Worm (Caenorhabditis elegans) whole organism, L2 larva: Measurements from ENCODE around the gene flp-9.

Experiments
- C34F6.9 ChIP-seq: fragments of 150-350 bp; optimal IDR thresholded peaks from 2 replicates; lab custom pipeline; 2014; ENCODE audit warnings: missing biosample characterization, missing genetic modification characterization
- F13H6.1 ChIP-seq: sonication (generic microtip); optimal IDR thresholded peaks from 2 replicates; lab custom pipeline; 2016; ENCODE audit warnings: missing genetic modification characterization, missing compliant biosample characterization
- R02D3.7 ChIP-seq: fragments of 150-350 bp; optimal IDR thresholded peaks from 2 replicates; lab custom pipeline; 2014; ENCODE audit warnings: missing biosample characterization, missing genetic modification characterization
- Y55F3AM.14 ChIP-seq: fragments of 200-800 bp; sonication (Bioruptor generic); optimal IDR thresholded peaks from 2 replicates; lab custom pipeline; 2018; ENCODE audit warnings: mild to moderate bottlenecking, missing genetic modification characterization, missing compliant biosample characterization
- ZK546.5 ChIP-seq: sonication (generic microtip); optimal IDR thresholded peaks from 2 replicates; lab custom pipeline; 2017; ENCODE audit warnings: missing biosample characterization, missing genetic modification characterization
- alr-1 ChIP-seq: fragments of 150-350 bp; optimal IDR thresholded peaks from 2 replicates; lab custom pipeline; 2014; ENCODE audit warnings: missing biosample characterization, missing genetic modification characterization
- aly-2 ChIP-seq: fragments of 150-350 bp; optimal IDR thresholded peaks from 2 replicates; lab custom pipeline; 2014; ENCODE audit warnings: missing biosample characterization, missing genetic modification characterization
- ama-1 ChIP-seq: fragments of 150-350 bp; optimal IDR thresholded peaks from 2 replicates; lab custom pipeline; 2018; ENCODE audit warnings: inconsistent platforms
- blmp-1 ChIP-seq: sonication (generic microtip); optimal IDR thresholded peaks from 2 replicates; lab custom pipeline; 2017; ENCODE audit warnings: missing genetic modification characterization, mild to moderate bottlenecking, missing compliant biosample characterization, antibody characterized with exemption, moderate library complexity; ENCODE audit not compliant: insufficient read depth
- ceh-16 ChIP-seq: fragments of 150-350 bp; optimal IDR thresholded peaks from 2 replicates; lab custom pipeline; 2014; ENCODE audit warnings: missing biosample characterization, missing genetic modification characterization
- ceh-82 ChIP-seq: fragments of 150-350 bp; optimal IDR thresholded peaks from 2 replicates; lab custom pipeline; 2014; ENCODE audit warnings: missing biosample characterization, missing genetic modification characterization
- crh-2 ChIP-seq: sonication (generic microtip); optimal IDR thresholded peaks from 2 replicates; lab custom pipeline; 2017; ENCODE audit warnings: missing biosample characterization, missing genetic modification characterization
- dmd-4 ChIP-seq: sonication (generic microtip); optimal IDR thresholded peaks from 2 replicates; lab custom pipeline; 2017; ENCODE audit warnings: missing biosample characterization, missing genetic modification characterization
- egl-27 ChIP-seq: sonication (generic microtip); optimal IDR thresholded peaks from 3 replicates; lab custom pipeline; 2017; ENCODE audit warnings: missing biosample characterization, missing genetic modification reagents, missing genetic modification characterization
- elt-1 ChIP-seq: fragments of 150-350 bp; optimal IDR thresholded peaks from 2 replicates; lab custom pipeline; 2014; ENCODE audit warnings: missing biosample characterization, missing genetic modification characterization
- elt-3 ChIP-seq: sonication (generic microtip); optimal IDR thresholded peaks from 2 replicates; lab custom pipeline; 2017; ENCODE audit warnings: missing biosample characterization, missing genetic modification characterization
- fos-1 ChIP-seq: fragments of 150-350 bp; optimal IDR thresholded peaks from 2 replicates; lab custom pipeline; 2014; ENCODE audit warnings: missing biosample characterization, missing genetic modification characterization
- gmeb-1 ChIP-seq: fragments of 150-350 bp; optimal IDR thresholded peaks from 2 replicates; lab custom pipeline; 2014; ENCODE audit warnings: missing biosample characterization, missing genetic modification characterization
- lin-11 ChIP-seq: fragments of 150-350 bp; sonication (generic microtip); optimal IDR thresholded peaks from 2 replicates; lab custom pipeline; 2014; ENCODE audit warnings: missing biosample characterization, missing genetic modification characterization, inconsistent platforms, mixed read lengths
- lin-13 ChIP-seq: fragments of 150-350 bp; optimal IDR thresholded peaks from 2 replicates; lab custom pipeline; 2014; ENCODE audit warnings: missing biosample characterization, missing genetic modification reagents, missing genetic modification characterization
- lin-39 ChIP-seq: fragments of 150-350 bp; optimal IDR thresholded peaks from 2 replicates; lab custom pipeline; 2014; ENCODE audit warnings: missing biosample characterization, missing genetic modification reagents, missing genetic modification characterization
- lsy-2 ChIP-seq, 2 experiments: fragments of 150-350 bp in 1 of 2; sonication (generic microtip) in 1 of 2; optimal IDR thresholded peaks; 2 replicates each; lab custom pipeline; 2014 to 2017; ENCODE audit warnings: missing biosample characterization in 2 of 2, missing genetic modification characterization in 2 of 2
- mab-5 ChIP-seq: fragments of 150-350 bp; optimal IDR thresholded peaks from 2 replicates; lab custom pipeline; 2014; ENCODE audit warnings: missing biosample characterization, missing genetic modification characterization
- mbf-1 ChIP-seq: sonication (generic microtip); optimal IDR thresholded peaks from 2 replicates; lab custom pipeline; 2017; ENCODE audit warnings: missing biosample characterization, missing genetic modification characterization
- mdl-1 ChIP-seq, 2 experiments: fragments of 150-350 bp in 1 of 2; sonication (generic microtip) in 1 of 2; optimal IDR thresholded peaks; 2 replicates each; lab custom pipeline; 2017; ENCODE audit warnings: missing biosample characterization in 2 of 2, missing genetic modification characterization in 2 of 2
- nhr-10 ChIP-seq: sonication (generic microtip); optimal IDR thresholded peaks from 2 replicates; lab custom pipeline; 2017; ENCODE audit warnings: missing biosample characterization, missing genetic modification characterization
- nhr-11 ChIP-seq: fragments of 150-350 bp; optimal IDR thresholded peaks from 2 replicates; lab custom pipeline; 2014; ENCODE audit warnings: missing biosample characterization, missing genetic modification characterization
- nhr-12 ChIP-seq: fragments of 150-350 bp; optimal IDR thresholded peaks from 2 replicates; lab custom pipeline; 2014; ENCODE audit warnings: missing biosample characterization, missing genetic modification characterization
- nhr-129 ChIP-seq: fragments of 150-350 bp; optimal IDR thresholded peaks from 2 replicates; lab custom pipeline; 2014; ENCODE audit warnings: missing biosample characterization, missing genetic modification characterization
- nhr-21 ChIP-seq: fragments of 150-350 bp; optimal IDR thresholded peaks from 2 replicates; lab custom pipeline; 2014; ENCODE audit warnings: missing biosample characterization, missing genetic modification characterization
- nhr-23 ChIP-seq: fragments of 150-350 bp; optimal IDR thresholded peaks from 2 replicates; lab custom pipeline; 2014; ENCODE audit warnings: missing biosample characterization, missing genetic modification reagents, missing genetic modification characterization
- nhr-237 ChIP-seq: fragments of 150-350 bp; optimal IDR thresholded peaks from 2 replicates; lab custom pipeline; 2014; ENCODE audit warnings: missing biosample characterization, missing genetic modification characterization
- nhr-25 ChIP-seq: fragments of 150-350 bp; sonication (generic microtip); optimal IDR thresholded peaks from 3 replicates; lab custom pipeline; 2014; ENCODE audit warnings: missing biosample characterization, missing genetic modification characterization
- nhr-6 ChIP-seq: fragments of 150-350 bp; optimal IDR thresholded peaks from 2 replicates; lab custom pipeline; 2014; ENCODE audit warnings: missing biosample characterization, missing genetic modification characterization
- nhr-77 ChIP-seq: fragments of 150-350 bp; optimal IDR thresholded peaks from 2 replicates; lab custom pipeline; 2014; ENCODE audit warnings: missing biosample characterization, missing genetic modification characterization
- peb-1 ChIP-seq: fragments of 150-350 bp; optimal IDR thresholded peaks from 2 replicates; lab custom pipeline; 2014; ENCODE audit warnings: missing biosample characterization, missing genetic modification characterization
- sem-4 ChIP-seq: fragments of 150-350 bp; optimal IDR thresholded peaks from 2 replicates; lab custom pipeline; 2014; ENCODE audit warnings: missing biosample characterization, missing genetic modification reagents, missing genetic modification characterization
- skn-1 ChIP-seq: sonication (generic microtip); optimal IDR thresholded peaks from 2 replicates; lab custom pipeline; 2017; ENCODE audit warnings: missing biosample characterization, missing genetic modification characterization
- sma-3 ChIP-seq: sonication (generic microtip); optimal IDR thresholded peaks from 2 replicates; lab custom pipeline; 2016; ENCODE audit warnings: missing genetic modification reagents, missing genetic modification characterization, missing compliant biosample characterization
- sma-9 ChIP-seq, 2 experiments: fragments of 150-350 bp in 1 of 2; sonication (generic microtip) in 1 of 2; optimal IDR thresholded peaks; 2 replicates each; lab custom pipeline; 2014 to 2016; ENCODE audit warnings: missing genetic modification characterization in 2 of 2, mild to moderate bottlenecking in 1 of 2, missing biosample characterization in 1 of 2, missing compliant biosample characterization in 1 of 2, missing genetic modification reagents in 1 of 2, moderate library complexity in 1 of 2
- snpc-4 ChIP-seq: fragments of 150-350 bp; optimal IDR thresholded peaks from 2 replicates; lab custom pipeline; 2014; ENCODE audit warnings: missing biosample characterization, missing genetic modification characterization
- unc-39 ChIP-seq: fragments of 150-350 bp; optimal IDR thresholded peaks from 2 replicates; lab custom pipeline; 2014; ENCODE audit warnings: missing biosample characterization, missing genetic modification characterization
- unc-55 ChIP-seq: fragments of 150-350 bp; sonication (generic microtip); optimal IDR thresholded peaks from 3 replicates; lab custom pipeline; 2014; ENCODE audit warnings: missing biosample characterization, missing genetic modification reagents, missing genetic modification characterization
- unc-62 ChIP-seq: fragments of 150-350 bp; optimal IDR thresholded peaks from 2 replicates; lab custom pipeline; 2014; ENCODE audit warnings: missing biosample characterization, missing genetic modification reagents, missing genetic modification characterization
- zag-1 ChIP-seq: fragments of 150-350 bp; optimal IDR thresholded peaks from 2 replicates; lab custom pipeline; 2014; ENCODE audit warnings: missing biosample characterization, missing genetic modification characterization
- ztf-1 ChIP-seq: fragments of 200-800 bp; sonication (Bioruptor generic); conservative IDR thresholded peaks from 2 replicates; pipeline ENCODE4 v1.3.6; 2022; ENCODE audit warnings: missing genetic modification characterization, missing compliant biosample characterization
- ztf-11 ChIP-seq: sonication (generic microtip); optimal IDR thresholded peaks from 2 replicates; lab custom pipeline; 2017; ENCODE audit warnings: missing biosample characterization, missing genetic modification characterization
- ztf-4 ChIP-seq: fragments of 150-350 bp; optimal IDR thresholded peaks from 2 replicates; lab custom pipeline; 2014; ENCODE audit warnings: missing biosample characterization, missing genetic modification characterization

Gene flp-9

ce11 chrIV:12725228-12725627 is 32.1 kb downstream of the flp-9 start:
- TF ChIP-seq ceh-82 (tag; lab: Kevin White, UChicago) = no peak
- TF ChIP-seq aly-2 (tag; lab: Kevin White, UChicago) = no peak
- no peak for TF ChIP-seq egl-27 (tag; lab: Kevin White, UChicago)
- TF ChIP-seq unc-55 (GFP tag; lab: Kevin White, UChicago) = no peak
- TF ChIP-seq nhr-237 (tag; lab: Kevin White, UChicago) = no peak
- no peak for TF ChIP-seq snpc-4 (tag; lab: Kevin White, UChicago)
- no peak for TF ChIP-seq gmeb-1 (tag; lab: Kevin White, UChicago)
- no peak for TF ChIP-seq ZK546.5 (tag; lab: Kevin White, UChicago)
- no peak for TF ChIP-seq lin-39 (tag; lab: Kevin White, UChicago)
- TF ChIP-seq unc-39 (tag; lab: Kevin White, UChicago) = no peak
- TF ChIP-seq mdl-1 (tag; optimal IDR thresholded peaks at IDR 0.05; lab: Kevin White, UChicago) = no peak

ce11 chrIV:12724641-12725040 is 32.7 kb downstream of the flp-9 start, which contains the start of the genes T23F6.3 and rbd-1:
T23F6.3 (minus strand) TSS chrIV:12724760.
rbd-1 (plus strand) TSS chrIV:12724986.
- TF ChIP-seq nhr-21 (tag; lab: Kevin White, UChicago) (peak; percentile 83), unc-55 (GFP tag; lab: Kevin White, UChicago) (peak; percentile 95), skn-1 (no peak), crh-2 (peak; percentile 90), ztf-1 (GFP tag; lab: Robert Waterston, UW) (no peak), R02D3.7 (tag; lab: Kevin White, UChicago) (peak; percentile 98), nhr-129 (tag; lab: Kevin White, UChicago) (peak; percentile 89), snpc-4 (tag; lab: Kevin White, UChicago) (peak; percentile 76), nhr-11 (tag; lab: Kevin White, UChicago) (no peak), egl-27 (tag; lab: Kevin White, UChicago) (peak; percentile 86), Y55F3AM.14 (no peak), nhr-12 (tag; lab: Kevin White, UChicago) (peak; percentile 24), zag-1 (tag; lab: Kevin White, UChicago) (peak; percentile 61), nhr-10 (tag; lab: Kevin White, UChicago) (no peak), elt-3 (tag; lab: Kevin White, UChicago) (no peak), ama-1 (no peak), ceh-16 (tag; lab: Kevin White, UChicago) (no peak), elt-1 (tag; lab: Kevin White, UChicago) (no peak), mab-5 (tag; lab: Kevin White, UChicago) (peak; percentile 84), unc-62 (GFP tag; lab: Kevin White, UChicago) (no peak), dmd-4 (tag; lab: Kevin White, UChicago) (no peak), blmp-1 (tag; lab: Kevin White, UChicago) (no peak), lin-11 (tag; lab: Kevin White, UChicago) (peak; percentile 69), alr-1 (tag; lab: Kevin White, UChicago) (no peak), sma-9 (GFP tag; optimal IDR thresholded peaks at IDR 0.05; lab: Kevin White, UChicago) (peak; percentile 94), sma-9 (tag; optimal IDR thresholded peaks at IDR 0.05; lab: Kevin White, UChicago) (no peak), fos-1 (tag; lab: Kevin White, UChicago) (peak; percentile 51), ZK546.5 (tag; lab: Kevin White, UChicago) (peak; percentile 35), nhr-237 (tag; lab: Kevin White, UChicago) (peak; percentile 80), gmeb-1 (tag; lab: Kevin White, UChicago) (peak; percentile 100), peb-1 (tag; lab: Kevin White, UChicago) (no peak), lin-39 (tag; lab: Kevin White, UChicago) (no peak), aly-2 (tag; lab: Kevin White, UChicago) (no peak), C34F6.9 (tag; lab: Kevin White, UChicago) (peak; percentile 87), mdl-1 (tag; optimal IDR thresholded peaks at IDR 0.05; lab: Kevin White, UChicago) (peak in 1 of 2 experiments; percentile 27), ztf-4 (tag; lab: Kevin White, UChicago) (peak; percentile 74), F13H6.1 (tag; lab: Kevin White, UChicago) (peak; percentile 89), lin-13 (GFP tag; lab: Kevin White, UChicago) (peak; percentile 89), unc-39 (tag; lab: Kevin White, UChicago) (no peak), lsy-2 (tag; optimal IDR thresholded peaks at IDR 0.05; lab: Kevin White, UChicago) (peak; percentile 86 to 93), ceh-82 (tag; lab: Kevin White, UChicago) (peak; percentile 72), sem-4 (tag; lab: Kevin White, UChicago) (peak; percentile 61), mbf-1 (tag; lab: Kevin White, UChicago) (no peak), nhr-77 (tag; lab: Kevin White, UChicago) (no peak), nhr-25 (tag; lab: Kevin White, UChicago) (peak; percentile 83), ztf-11 (no peak), sma-3 (GFP tag; lab: Kevin White, UChicago) (peak; percentile 95), nhr-23 (no peak), nhr-6 (tag; lab: Kevin White, UChicago) (peak; percentile 78)
- TF ChIP-seq, all 48 proteins: peak for 27
